Fruit fly (Drosophila melanogaster) whole organism, prepupa: ENCODE data around the gene Kaz1-ORFB.

Experiments
- CG1621 ChIP-seq: fragments of 200-800 bp; sonication (Bioruptor generic); optimal IDR thresholded peaks from 3 replicates; lab custom pipeline; 2018; ENCODE audit warnings: missing biosample characterization, mild to moderate bottlenecking, missing genetic modification characterization
- CG31627 ChIP-seq: fragments of 200-800 bp; sonication (Bioruptor generic); optimal IDR thresholded peaks from 3 replicates; lab custom pipeline; 2016; ENCODE audit warnings: missing biosample characterization, missing genetic modification characterization
- CG32006 ChIP-seq: fragments of 200-800 bp; sonication (Bioruptor generic); optimal IDR thresholded peaks from 3 replicates; lab custom pipeline; 2017; ENCODE audit warnings: missing biosample characterization, mild to moderate bottlenecking, missing genetic modification characterization
- CG34406 ChIP-seq: fragments of 200-800 bp; sonication (Bioruptor generic); optimal IDR thresholded peaks from 3 replicates; lab custom pipeline; 2016; ENCODE audit warnings: missing biosample characterization, missing genetic modification characterization
- CG6163 ChIP-seq: fragments of 200-800 bp; sonication (Bioruptor generic); IDR thresholded peaks from 3 replicates; pipeline ENCODE4 v1.3.6; 2022; ENCODE audit warnings: missing biosample characterization, missing genetic modification characterization
- CG6808 ChIP-seq: fragments of 200-800 bp; sonication (Bioruptor generic); optimal IDR thresholded peaks from 3 replicates; lab custom pipeline; 2017; ENCODE audit warnings: missing biosample characterization, missing genetic modification characterization, mild to moderate bottlenecking, moderate library complexity, missing genetic modification reagents
- CG6854 ChIP-seq: fragments of 200-800 bp; sonication (Bioruptor generic); optimal IDR thresholded peaks from 2 replicates; lab custom pipeline; 2017; ENCODE audit warnings: missing biosample characterization, mild to moderate bottlenecking, missing genetic modification characterization
- CG9139 ChIP-seq: fragments of 200-800 bp; sonication (Bioruptor generic); optimal IDR thresholded peaks from 3 replicates; lab custom pipeline; 2017; ENCODE audit warnings: missing biosample characterization, mild to moderate bottlenecking, missing genetic modification characterization
- Gug ChIP-seq: fragments of 200-800 bp; sonication (Bioruptor generic); IDR thresholded peaks from 2 replicates; pipeline ENCODE4 v1.3.6; 2022; ENCODE audit warnings: missing biosample characterization, missing genetic modification characterization
- Met ChIP-seq: fragments of 200-800 bp; sonication (Bioruptor generic); optimal IDR thresholded peaks from 3 replicates; lab custom pipeline; 2016; ENCODE audit warnings: missing biosample characterization, missing genetic modification characterization
- OdsH ChIP-seq: fragments of 200-800 bp; sonication (Bioruptor generic); optimal IDR thresholded peaks from 3 replicates; lab custom pipeline; 2016; ENCODE audit warnings: missing biosample characterization, missing genetic modification characterization
- Sox102F ChIP-seq: fragments of 200-800 bp; sonication (Bioruptor generic); optimal IDR thresholded peaks from 2 replicates; lab custom pipeline; 2016; ENCODE audit warnings: missing biosample characterization, mild to moderate bottlenecking, missing genetic modification characterization
- cyc ChIP-seq: fragments of 200-800 bp; sonication (Bioruptor generic); optimal IDR thresholded peaks from 3 replicates; lab custom pipeline; 2016; ENCODE audit warnings: missing biosample characterization, missing genetic modification characterization
- fd85E ChIP-seq: fragments of 200-800 bp; sonication (Bioruptor generic); optimal IDR thresholded peaks from 3 replicates; lab custom pipeline; 2016; ENCODE audit warnings: missing biosample characterization, missing genetic modification characterization

- TF ChIP-seq OdsH (GFP tag; lab: Kevin White, UChicago) (peak; percentile 55), fd85E (GFP tag; lab: Kevin White, UChicago) (no peak), CG9139 (no peak), Gug (GFP tag; lab: Robert Waterston, UW) (no peak), CG6163 (no peak), CG6854 (GFP tag; lab: Kevin White, UChicago) (no peak), CG6808 (GFP tag; lab: Kevin White, UChicago) (peak; percentile 9), cyc (GFP tag; lab: Kevin White, UChicago) (peak; percentile 16), CG32006 (GFP tag; lab: Kevin White, UChicago) (no peak), CG34406 (GFP tag; lab: Kevin White, UChicago) (no peak), CG1621 (tag; lab: Kevin White, UChicago) (no peak), Sox102F (GFP tag; lab: Kevin White, UChicago) (peak; percentile 19), CG31627 (GFP tag; lab: Kevin White, UChicago) (peak; percentile 29), Met (no peak)
Measured at dm6 chr3L:264378-265151, 48.1 kb downstream of the Kaz1-ORFB start, which contains the start of the genes Tudor-SN and mRpL17.
